Worm (Caenorhabditis elegans): ENCODE measurements around the gene C17F4.7.

C17F4.7 gene

DNA sequence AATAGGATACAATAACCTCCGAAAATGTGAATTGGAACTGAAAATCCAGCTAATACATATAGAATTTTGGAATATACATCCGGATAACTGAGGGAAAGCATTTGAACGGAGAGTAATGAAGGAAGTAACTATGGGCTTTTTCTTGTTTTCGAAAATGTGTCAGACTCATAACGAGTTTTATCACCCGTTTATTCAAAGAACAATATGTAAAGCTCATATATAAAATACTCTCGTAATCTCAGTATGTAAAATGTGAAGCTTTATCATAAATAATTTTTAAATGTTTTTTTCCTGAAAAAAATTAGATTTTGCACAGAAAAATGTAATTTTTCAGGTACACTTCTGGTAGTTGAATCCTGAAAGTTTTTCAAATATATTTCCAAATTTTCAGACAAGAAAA lies 15.4 kb downstream of the C17F4.7 start, which contains the start of gene srh-297:
Gene srh-297 (minus strand): TSS at position 101 of the 400 bp plus-strand sequence.
- no peak for TF ChIP-seq lim-6 (tag; optimal IDR thresholded peaks at IDR 0.05)
- TF ChIP-seq unc-3 (GFP tag; conservative IDR thresholded peaks at IDR 0.05) = no peak
- TF ChIP-seq unc-3 (tag; optimal IDR thresholded peaks at IDR 0.05) = no peak
- TF ChIP-seq tbx-7 (tag; optimal IDR thresholded peaks at IDR 0.05) = no peak
- TF ChIP-seq C38D4.7 (GFP tag; optimal IDR thresholded peaks at IDR 0.05) = no peak
- no peak for TF ChIP-seq syd-9 (tag; optimal IDR thresholded peaks at IDR 0.05)
- no peak for TF ChIP-seq ceh-19 (GFP tag; optimal IDR thresholded peaks at IDR 0.05)

DNA sequence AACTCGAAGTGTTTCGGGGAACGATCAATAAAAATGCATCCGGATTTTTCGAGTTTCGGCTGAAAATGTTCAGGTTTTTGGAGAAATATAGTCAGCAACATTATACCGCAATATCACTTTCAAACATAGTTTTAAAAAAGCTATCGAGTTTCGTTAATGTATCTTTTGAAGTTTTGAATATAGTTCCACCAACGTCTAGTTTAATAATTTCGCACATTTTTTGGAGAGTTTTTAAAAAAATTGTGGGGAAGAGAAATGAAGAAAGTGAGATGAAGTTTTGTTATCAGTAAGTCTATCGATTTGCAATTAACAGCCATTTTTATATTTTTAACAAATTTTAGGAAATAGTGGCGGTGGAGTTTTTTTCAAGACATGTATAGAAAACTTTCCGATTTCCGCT lies 20.0 kb downstream of the C17F4.7 start, which contains the start of gene ZC239.17:
Gene ZC239.17 (minus strand): TSS at position 101 of the 400 bp plus-strand sequence.
- TF ChIP-seq unc-42 (tag; optimal IDR thresholded peaks at IDR 0.05) (no peak), tbx-2 (tag; optimal IDR thresholded peaks at IDR 0.05) (no peak), elt-2 (tag; optimal IDR thresholded peaks at IDR 0.05) (no peak), syd-9 (tag; optimal IDR thresholded peaks at IDR 0.05) (no peak), npax-4 (tag; optimal IDR thresholded peaks at IDR 0.05) (no peak), che-1 (tag; optimal IDR thresholded peaks at IDR 0.05) (no peak), elt-4 (tag; optimal IDR thresholded peaks at IDR 0.05) (no peak), F13H6.1 (tag; optimal IDR thresholded peaks at IDR 0.05) (no peak), pat-9 (tag; optimal IDR thresholded peaks at IDR 0.05) (no peak), K02D7.2 (tag; optimal IDR thresholded peaks at IDR 0.05) (no peak), pha-4 (tag; optimal IDR thresholded peaks at IDR 0.05) (no peak), unc-3 (GFP tag; conservative IDR thresholded peaks at IDR 0.05) (no peak), unc-3 (tag; optimal IDR thresholded peaks at IDR 0.05) (no peak), sdc-2 (tag; optimal IDR thresholded peaks at IDR 0.05) (no peak), ahr-1 (tag; optimal IDR thresholded peaks at IDR 0.05) (no peak), ceh-9 (tag; optimal IDR thresholded peaks at IDR 0.05) (no peak), C38D4.7 (GFP tag; optimal IDR thresholded peaks at IDR 0.05) (no peak)

DNA sequence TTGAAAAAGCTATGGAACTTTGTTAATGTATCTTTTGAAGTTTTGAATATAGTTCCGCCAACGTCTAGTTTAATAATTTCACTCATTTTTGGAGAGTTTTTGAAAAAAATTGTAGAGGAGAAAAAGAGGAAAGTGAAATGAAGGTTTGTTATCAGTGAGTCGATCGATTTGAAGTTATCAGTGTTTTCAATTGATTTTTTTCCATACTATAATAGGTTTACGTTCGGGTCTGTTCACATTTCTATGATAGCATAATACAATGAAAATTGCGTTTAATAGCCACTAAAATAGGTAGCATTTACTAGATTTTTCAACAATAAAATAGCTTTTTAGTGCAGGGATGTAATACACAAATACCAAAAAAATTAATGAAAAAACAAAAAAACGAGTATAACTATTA lies 20.6 kb downstream of the C17F4.7 start, which contains the start of gene ZC239.16:
Gene ZC239.16 (minus strand): TSS at position 120 of the 400 bp plus-strand sequence.
- no peak for TF ChIP-seq lin-11 (tag; optimal IDR thresholded peaks at IDR 0.05)
- TF ChIP-seq sox-4 (tag; optimal IDR thresholded peaks at IDR 0.05) = no peak
- no peak for TF ChIP-seq nhr-11 (tag; optimal IDR thresholded peaks at IDR 0.05)
- TF ChIP-seq ceh-34 (tag; optimal IDR thresholded peaks at IDR 0.05) = no peak
- no peak for TF ChIP-seq zip-5 (tag; optimal IDR thresholded peaks at IDR 0.05)
- no peak for TF ChIP-seq nhr-232 (tag; optimal IDR thresholded peaks at IDR 0.05)
- no peak for TF ChIP-seq ceh-2 (tag; optimal IDR thresholded peaks at IDR 0.05)
- no peak for TF ChIP-seq madf-2 (tag; optimal IDR thresholded peaks at IDR 0.05)

DNA sequence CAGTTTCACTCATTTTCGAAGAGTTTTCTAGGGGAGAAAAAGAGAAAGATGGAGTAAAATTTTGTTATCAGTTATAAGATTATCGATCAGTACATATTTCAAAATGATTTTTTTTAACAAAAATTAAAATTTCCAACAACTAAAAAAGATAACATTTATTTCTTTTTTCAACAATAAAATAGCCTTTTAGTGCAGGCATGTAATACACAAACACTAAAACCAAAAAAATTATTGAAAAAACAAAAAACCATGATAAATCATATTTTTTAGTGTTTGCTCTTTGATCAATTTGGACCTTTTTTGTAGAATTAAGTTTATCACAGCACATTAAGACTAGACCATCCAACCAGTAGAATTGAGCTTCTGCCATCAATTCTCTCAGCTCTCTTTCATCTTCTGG lies 21.2 kb downstream of the C17F4.7 start, which contains the start of gene ZC239.15:
Gene ZC239.15 (minus strand): TSS at position 101 of the 400 bp plus-strand sequence.
- TF ChIP-seq K09A11.1 (tag; optimal IDR thresholded peaks at IDR 0.05; ENCODE audit: insufficient read depth) (no peak), nhr-11 (tag; optimal IDR thresholded peaks at IDR 0.05) (no peak), sox-4 (tag; optimal IDR thresholded peaks at IDR 0.05) (no peak), ahr-1 (tag; optimal IDR thresholded peaks at IDR 0.05) (no peak), unc-55 (GFP tag; optimal IDR thresholded peaks at IDR 0.05) (no peak), zip-5 (tag; optimal IDR thresholded peaks at IDR 0.05) (no peak), ceh-18 (tag; optimal IDR thresholded peaks at IDR 0.05) (no peak), ceh-19 (GFP tag; optimal IDR thresholded peaks at IDR 0.05) (no peak), hlh-30 (tag; optimal IDR thresholded peaks at IDR 0.05; ENCODE audit: insufficient read depth) (no peak), pax-1 (tag; optimal IDR thresholded peaks at IDR 0.05) (no peak), ceh-30 (tag; optimal IDR thresholded peaks at IDR 0.05) (no peak), F13H6.1 (tag; optimal IDR thresholded peaks at IDR 0.05) (no peak), fkh-10 (GFP tag; optimal IDR thresholded peaks at IDR 0.05) (no peak), ets-4 (tag; optimal IDR thresholded peaks at IDR 0.05) (no peak), ceh-45 (GFP tag; IDR thresholded peaks at IDR 0.05) (no peak)
